Fruit fly (Drosophila melanogaster) whole organism, embryonic: ENCODE data around the gene srl.

Source experiments
- Ada2b ChIP-seq: fragments of 200-800 bp; sonication (Bioruptor generic); IDR thresholded peaks from 2 replicates; pipeline ENCODE4 v1.3.6; 2022; ENCODE audit warnings: missing biosample characterization, missing genetic modification characterization
- B-H1 ChIP-seq: fragments of 200-800 bp; sonication (Bioruptor generic); IDR thresholded peaks from 3 replicates; pipeline ENCODE4 v1.3.6; 2022; ENCODE audit warnings: missing biosample characterization, missing genetic modification characterization
- BEAF-32 ChIP-seq: fragments of 200-800 bp; sonication (Bioruptor generic); optimal IDR thresholded peaks from 3 replicates; lab custom pipeline; 2017; ENCODE audit warnings: missing biosample characterization, missing genetic modification characterization, mild to moderate bottlenecking, moderate library complexity, missing genetic modification reagents
- CG10959 ChIP-seq: fragments of 200-800 bp; sonication (Bioruptor generic); IDR thresholded peaks from 2 replicates; pipeline ENCODE4 v1.3.6; 2022; ENCODE audit warnings: missing biosample characterization, missing genetic modification characterization
- CG11456 ChIP-seq: fragments of 200-800 bp; sonication (Bioruptor generic); IDR thresholded peaks from 3 replicates; pipeline ENCODE4 v1.3.6; 2022; ENCODE audit warnings: missing biosample characterization, missing genetic modification characterization
- CG11696 ChIP-seq: fragments of 200-800 bp; sonication (Bioruptor generic); IDR thresholded peaks from 2 replicates; pipeline ENCODE4 v1.3.6; 2022; ENCODE audit warnings: missing biosample characterization, missing genetic modification characterization
- CG12299 ChIP-seq: fragments of 200-800 bp; sonication (Bioruptor generic); optimal IDR thresholded peaks from 2 replicates; lab custom pipeline; 2018; ENCODE audit warnings: missing biosample characterization, mild to moderate bottlenecking, missing genetic modification characterization
- CG15011 ChIP-seq: fragments of 200-800 bp; sonication (Bioruptor generic); optimal IDR thresholded peaks from 3 replicates; lab custom pipeline; 2018; ENCODE audit warnings: missing biosample characterization, mild to moderate bottlenecking, missing genetic modification characterization
- CG1603 ChIP-seq: fragments of 200-800 bp; sonication (Bioruptor generic); optimal IDR thresholded peaks from 2 replicates; lab custom pipeline; 2019; ENCODE audit warnings: missing biosample characterization, mild to moderate bottlenecking, missing genetic modification characterization, moderate library complexity
- CG18262 ChIP-seq: fragments of 200-800 bp; optimal IDR thresholded peaks from 3 replicates; lab custom pipeline; 2019; ENCODE audit warnings: missing biosample characterization, mild to moderate bottlenecking, missing genetic modification characterization, moderate library complexity
- CG18764 ChIP-seq: fragments of 200-800 bp; sonication (Bioruptor generic); optimal IDR thresholded peaks from 3 replicates; lab custom pipeline; 2016; ENCODE audit warnings: missing biosample characterization, missing genetic modification characterization
- CG3163 ChIP-seq: fragments of 200-800 bp; sonication (Bioruptor generic); optimal IDR thresholded peaks from 3 replicates; lab custom pipeline; 2016; ENCODE audit warnings: missing biosample characterization, missing genetic modification characterization
- CG32772 ChIP-seq: fragments of 200-800 bp; sonication (Bioruptor generic); IDR thresholded peaks from 2 replicates; pipeline ENCODE4 v1.3.6; 2022; ENCODE audit warnings: missing biosample characterization, missing genetic modification characterization
- CG33213 ChIP-seq: fragments of 200-800 bp; sonication (Bioruptor generic); optimal IDR thresholded peaks from 3 replicates; lab custom pipeline; 2016; ENCODE audit warnings: missing biosample characterization, missing genetic modification characterization
- CG33557 ChIP-seq: fragments of 200-800 bp; sonication (Bioruptor generic); optimal IDR thresholded peaks from 2 replicates; lab custom pipeline; 2019; ENCODE audit warnings: missing biosample characterization, mild to moderate bottlenecking, missing genetic modification characterization, moderate library complexity
- CG7372 ChIP-seq: fragments of 200-800 bp; sonication (Bioruptor generic); IDR thresholded peaks from 2 replicates; pipeline ENCODE4 v1.3.6; 2022; ENCODE audit warnings: missing biosample characterization, missing genetic modification characterization
- CG7556 ChIP-seq: fragments of 200-800 bp; sonication (Bioruptor generic); optimal IDR thresholded peaks from 2 replicates; lab custom pipeline; 2017; ENCODE audit warnings: missing biosample characterization, mild to moderate bottlenecking, missing genetic modification characterization
- CG9797 ChIP-seq: fragments of 200-800 bp; sonication (Bioruptor generic); optimal IDR thresholded peaks from 3 replicates; lab custom pipeline; 2018; ENCODE audit warnings: missing biosample characterization, mild to moderate bottlenecking, missing genetic modification characterization
- D ChIP-seq, 2 experiments: fragments of 200-800 bp in 1 of 2; fragments of >200 bp in 1 of 2; sonication (Bioruptor generic) in 1 of 2; optimal IDR thresholded peaks; 2 replicates in 1 of 2; 3 replicates in 1 of 2; lab custom pipeline; 2017; ENCODE audit warnings: mild to moderate bottlenecking in 1 of 2, missing biosample characterization in 1 of 2, missing genetic modification characterization in 1 of 2, missing genetic modification reagents in 1 of 2
- Dbx ChIP-seq: fragments of 200-800 bp; sonication (Bioruptor generic); IDR thresholded peaks from 3 replicates; pipeline ENCODE4 v1.3.6; 2022; ENCODE audit warnings: missing biosample characterization, missing genetic modification characterization
- Deaf1 ChIP-seq: fragments of 200-800 bp; optimal IDR thresholded peaks from 3 replicates; lab custom pipeline; 2019; ENCODE audit warnings: missing biosample characterization, mild to moderate bottlenecking, missing genetic modification characterization, moderate library complexity
- Dref ChIP-seq: fragments of 200-800 bp; sonication (Bioruptor generic); IDR thresholded peaks from 2 replicates; pipeline ENCODE4 v1.3.6; 2022; ENCODE audit warnings: missing biosample characterization, missing genetic modification characterization
- Drgx ChIP-seq: fragments of 200-800 bp; sonication (Bioruptor generic); IDR thresholded peaks from 2 replicates; pipeline ENCODE4 v1.3.6; 2022; ENCODE audit warnings: missing biosample characterization, missing genetic modification characterization
- Hr51 ChIP-seq, 2 experiments: fragments of 200-800 bp; sonication (Bioruptor generic); optimal IDR thresholded peaks; 2 replicates in 1 of 2; 3 replicates in 1 of 2; lab custom pipeline; 2016 to 2018; ENCODE audit warnings: missing biosample characterization in 2 of 2, missing genetic modification characterization in 2 of 2, mild to moderate bottlenecking in 1 of 2, moderate library complexity in 1 of 2
- Lpt ChIP-seq: fragments of >200 bp; optimal IDR thresholded peaks from 2 replicates; lab custom pipeline; 2018; ENCODE audit warnings: missing biosample characterization, missing genetic modification characterization
- MESR4 ChIP-seq: fragments of 200-800 bp; sonication (Bioruptor generic); optimal IDR thresholded peaks from 2 replicates; lab custom pipeline; 2018; ENCODE audit warnings: missing biosample characterization, mild to moderate bottlenecking, missing genetic modification characterization, moderate library complexity
- Myb ChIP-seq: fragments of 200-800 bp; sonication (Bioruptor generic); optimal IDR thresholded peaks from 2 replicates; lab custom pipeline; 2016; ENCODE audit warnings: missing biosample characterization, missing genetic modification characterization
- PHDP ChIP-seq: fragments of 200-800 bp; sonication (Bioruptor generic); optimal IDR thresholded peaks from 3 replicates; lab custom pipeline; 2018; ENCODE audit warnings: missing biosample characterization, mild to moderate bottlenecking, missing genetic modification characterization, moderate library complexity
- Ptx1 ChIP-seq: fragments of 200-800 bp; sonication (Bioruptor generic); IDR thresholded peaks from 2 replicates; pipeline ENCODE4 v1.3.6; 2022; ENCODE audit warnings: missing biosample characterization, missing genetic modification characterization
- Scr ChIP-seq: fragments of 200-800 bp; sonication (Bioruptor generic); IDR thresholded peaks from 2 replicates; pipeline ENCODE4 v1.3.6; 2022; ENCODE audit warnings: missing biosample characterization, missing genetic modification characterization; ENCODE audit not compliant: partially characterized antibody
- Stat92E ChIP-seq, 3 experiments: fragments of >200 bp in 2 of 3; fragments of 200-800 bp in 1 of 3; sonication (Bioruptor generic) in 1 of 3; optimal IDR thresholded peaks; 2 replicates each; lab custom pipeline; 2017 to 2019; ENCODE audit warnings: missing biosample characterization in 3 of 3, missing genetic modification characterization in 3 of 3, mild to moderate bottlenecking in 1 of 3, moderate library complexity in 1 of 3
- YL-1 ChIP-seq: fragments of 200-800 bp; sonication (Bioruptor generic); optimal IDR thresholded peaks from 3 replicates; lab custom pipeline; 2017; ENCODE audit warnings: missing biosample characterization, mild to moderate bottlenecking, missing genetic modification characterization
- ase ChIP-seq: fragments of 200-800 bp; sonication (Bioruptor generic); IDR thresholded peaks from 3 replicates; pipeline ENCODE4 v1.3.6; 2022; ENCODE audit warnings: missing biosample characterization, missing genetic modification characterization
- ci ChIP-seq: fragments of 200-800 bp; sonication (Bioruptor generic); IDR thresholded peaks from 3 replicates; pipeline ENCODE4 v1.3.6; 2022; ENCODE audit warnings: missing biosample characterization, missing genetic modification characterization
- crc ChIP-seq: fragments of 200-800 bp; sonication (Bioruptor generic); optimal IDR thresholded peaks from 2 replicates; lab custom pipeline; 2016; ENCODE audit warnings: missing biosample characterization, missing genetic modification characterization
- dm ChIP-seq: fragments of 200-800 bp; sonication (Bioruptor generic); optimal IDR thresholded peaks from 3 replicates; lab custom pipeline; 2016; ENCODE audit warnings: missing biosample characterization, missing genetic modification characterization
- emc ChIP-seq: fragments of 200-800 bp; sonication (Bioruptor generic); optimal IDR thresholded peaks from 2 replicates; lab custom pipeline; 2016; ENCODE audit warnings: missing biosample characterization, missing genetic modification characterization
- fd64A ChIP-seq: fragments of 200-800 bp; sonication (Bioruptor generic); optimal IDR thresholded peaks from 3 replicates; lab custom pipeline; 2018; ENCODE audit warnings: missing biosample characterization, mild to moderate bottlenecking, missing genetic modification characterization
- kah ChIP-seq: fragments of 200-800 bp; sonication (Bioruptor generic); optimal IDR thresholded peaks from 2 replicates; lab custom pipeline; 2018; ENCODE audit warnings: missing biosample characterization, mild to moderate bottlenecking, missing genetic modification characterization
- lab ChIP-seq: fragments of 200-800 bp; sonication (Bioruptor generic); optimal IDR thresholded peaks from 3 replicates; lab custom pipeline; 2017; ENCODE audit warnings: missing biosample characterization, missing genetic modification characterization, mild to moderate bottlenecking, moderate library complexity, missing genetic modification reagents
- maf-S ChIP-seq: fragments of 200-800 bp; sonication (Bioruptor generic); optimal IDR thresholded peaks from 2 replicates; lab custom pipeline; 2016; ENCODE audit warnings: missing biosample characterization, missing genetic modification characterization
- nom ChIP-seq: fragments of 200-800 bp; sonication (Bioruptor generic); optimal IDR thresholded peaks from 2 replicates; lab custom pipeline; 2017; ENCODE audit warnings: missing biosample characterization, missing genetic modification characterization, mild to moderate bottlenecking, moderate library complexity, missing genetic modification reagents
- run ChIP-seq: fragments of 200-800 bp; sonication (Bioruptor generic); optimal IDR thresholded peaks from 3 replicates; lab custom pipeline; 2018; ENCODE audit warnings: missing biosample characterization, mild to moderate bottlenecking, missing genetic modification characterization
- schlank ChIP-seq: fragments of 200-800 bp; sonication (Bioruptor generic); optimal IDR thresholded peaks from 2 replicates; lab custom pipeline; 2018; ENCODE audit warnings: missing biosample characterization, mild to moderate bottlenecking, missing genetic modification characterization
- sens-2 ChIP-seq: fragments of 200-800 bp; sonication (Bioruptor generic); IDR thresholded peaks from 2 replicates; pipeline ENCODE4 v1.3.6; 2022; ENCODE audit warnings: missing biosample characterization, missing genetic modification characterization
- ssp ChIP-seq: fragments of 200-800 bp; sonication (Bioruptor generic); IDR thresholded peaks from 2 replicates; pipeline ENCODE4 v1.3.6; 2022; ENCODE audit warnings: missing biosample characterization, missing genetic modification characterization
- trh ChIP-seq: fragments of 200-800 bp; sonication (Bioruptor generic); optimal IDR thresholded peaks from 2 replicates; lab custom pipeline; 2016; ENCODE audit warnings: missing biosample characterization, missing genetic modification characterization
- ttk ChIP-seq: fragments of 200-800 bp; sonication (Bioruptor generic); IDR thresholded peaks from 2 replicates; pipeline ENCODE4 v2.1.2; 2022; ENCODE audit warnings: missing biosample characterization, missing genetic modification characterization

srl gene

DNA sequence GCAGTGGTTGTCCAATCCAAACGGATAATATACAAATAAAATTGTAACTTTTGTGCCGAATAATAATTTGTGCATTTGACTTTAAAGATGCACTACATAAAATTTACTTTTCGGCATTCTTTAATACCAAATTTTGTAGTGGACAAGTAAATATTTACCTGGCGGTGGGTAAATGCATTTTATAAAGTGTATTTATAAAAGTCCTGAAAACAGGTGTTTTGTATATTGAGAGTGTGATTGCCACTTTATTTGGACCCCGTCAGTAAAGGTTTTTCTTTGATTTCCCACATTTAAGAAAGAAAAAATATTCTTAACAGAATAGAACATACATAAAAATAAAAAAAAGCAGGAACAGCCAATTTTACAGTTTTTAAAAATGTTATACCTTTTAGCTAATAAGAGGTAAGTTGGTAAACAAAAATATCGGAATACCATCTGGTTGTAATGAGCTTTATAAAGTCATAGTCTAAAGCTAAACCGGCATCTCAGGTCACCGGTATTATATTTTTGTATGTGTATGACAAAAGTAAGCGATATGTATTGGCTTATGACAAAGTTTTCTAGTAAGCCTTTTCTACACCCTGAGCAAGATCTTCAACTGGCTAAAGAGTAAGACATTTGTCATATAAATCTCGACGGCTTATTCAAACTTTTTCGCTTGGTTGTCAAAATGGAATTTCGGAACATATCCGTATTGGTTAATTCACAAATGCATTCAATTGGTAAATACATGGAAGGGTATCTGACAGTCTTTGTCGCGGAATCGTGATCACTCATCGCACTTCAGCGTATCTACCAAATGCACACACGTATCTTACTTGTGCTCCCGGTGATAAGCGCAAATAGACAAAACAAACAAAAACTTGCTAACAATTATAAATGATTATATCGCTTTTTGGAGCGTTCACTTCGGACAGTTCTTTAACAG lies 34.2 kb downstream of the srl start (continued):
- no peak for TF ChIP-seq YL-1 (GFP tag; lab: Kevin White, UChicago)
- TF ChIP-seq schlank (tag; lab: Kevin White, UChicago), result peak; percentile 82
- TF ChIP-seq CG9797 (GFP tag; lab: Kevin White, UChicago), result no peak
- TF ChIP-seq trh, result peak; percentile 69
- TF ChIP-seq Myb (GFP tag; lab: Kevin White, UChicago), result peak; percentile 81
- peak; percentile 73 for TF ChIP-seq emc (GFP tag; lab: Kevin White, UChicago)
- TF ChIP-seq CG7372 (GFP tag; lab: Robert Waterston, UW), result peak; percentile 72
- peak; percentile 86 for TF ChIP-seq Ada2b (GFP tag; lab: Robert Waterston, UW)
- TF ChIP-seq B-H1 (GFP tag; lab: Robert Waterston, UW), result peak; percentile 83
- peak; percentile 89 for TF ChIP-seq Dbx (GFP tag; lab: Robert Waterston, UW)
- TF ChIP-seq CG18764 (GFP tag; lab: Kevin White, UChicago), result peak; percentile 67
- TF ChIP-seq CG1603 (tag; lab: Kevin White, UChicago), result peak; percentile 96
- TF ChIP-seq MESR4 (GFP tag; lab: Kevin White, UChicago), result peak; percentile 19
- TF ChIP-seq maf-S, result peak; percentile 76
- peak; percentile 95 for TF ChIP-seq lab
- TF ChIP-seq CG18262 (tag; lab: Kevin White, UChicago), result peak; percentile 89
- no peak for TF ChIP-seq nom (GFP tag; lab: Kevin White, UChicago)
- 0 out of 2 replicates have a peak, but pooled peaks have one; percentile 17 for TF ChIP-seq Dref
- peak; percentile 91 for TF ChIP-seq Ptx1 (GFP tag; lab: Robert Waterston, UW)
- peak; percentile 86 for TF ChIP-seq CG32772
- TF ChIP-seq ase (GFP tag; lab: Robert Waterston, UW), result peak; percentile 85
- peak; percentile 51; the same call in 1 of the 2 replicates for TF ChIP-seq CG10959 (GFP tag; lab: Robert Waterston, UW)
- peak; percentile 93 for TF ChIP-seq ci (GFP tag; lab: Robert Waterston, UW)
- peak; percentile 53; the same call in 1 of the 2 replicates for TF ChIP-seq sens-2 (GFP tag; lab: Robert Waterston, UW)
- peak; percentile 14 for TF ChIP-seq BEAF-32 (GFP tag; lab: Kevin White, UChicago)
- no peak for TF ChIP-seq CG33557
- TF ChIP-seq Scr (GFP tag; lab: Robert Waterston, UW), result no peak
- TF ChIP-seq D (optimal IDR thresholded peaks at IDR 0.05; lab: Kevin White, UChicago), result no peak
- TF ChIP-seq D (GFP tag; optimal IDR thresholded peaks at IDR 0.05; lab: Kevin White, UChicago), result peak; percentile 76
- TF ChIP-seq CG15011 (GFP tag; lab: Kevin White, UChicago), result peak; percentile 81
- TF ChIP-seq CG12299 (tag; lab: Kevin White, UChicago), result peak; percentile 61
- TF ChIP-seq dm (GFP tag; lab: Kevin White, UChicago), result peak; percentile 65
- peak; percentile 85 for TF ChIP-seq ttk (GFP tag; lab: Robert Waterston, UW)
- peak; percentile 72 for TF ChIP-seq ssp
- peak; percentile 76 to 93 for TF ChIP-seq Hr51 (GFP tag; optimal IDR thresholded peaks at IDR 0.05; lab: Kevin White, UChicago)
- peak; percentile 90 for TF ChIP-seq PHDP (tag; lab: Kevin White, UChicago)
- TF ChIP-seq crc (GFP tag; lab: Kevin White, UChicago), result peak; percentile 80
- TF ChIP-seq CG3163 (GFP tag; lab: Kevin White, UChicago), result peak; percentile 62
- peak; percentile 77 for TF ChIP-seq CG33213
- TF ChIP-seq CG11456 (GFP tag; lab: Robert Waterston, UW), result peak; percentile 91
- TF ChIP-seq Drgx (GFP tag; lab: Robert Waterston, UW), result peak; percentile 95
- TF ChIP-seq run (tag; lab: Kevin White, UChicago), result peak; percentile 69
- peak; percentile 68 for TF ChIP-seq CG11696
- TF ChIP-seq fd64A (GFP tag; lab: Kevin White, UChicago), result peak; percentile 75
- no peak for TF ChIP-seq Lpt (GFP tag; lab: Kevin White, UChicago)
- TF ChIP-seq kah (GFP tag; lab: Kevin White, UChicago), result peak; percentile 57
- peak; percentile 79 for TF ChIP-seq CG7556 (GFP tag; lab: Kevin White, UChicago)
- peak; percentile 75 for TF ChIP-seq Deaf1 (tag; lab: Kevin White, UChicago)
- TF ChIP-seq Stat92E (GFP tag; optimal IDR thresholded peaks at IDR 0.05; lab: Kevin White, UChicago), result no peak
